Fruit fly (Drosophila melanogaster) whole organism, prepupa: ENCODE results near the gene Prosbeta2R2.
A peak's percentile ranks its signal among the peaks of the same experiment; 100 is the strongest.

Experiments
- CG10631 ChIP-seq: fragments of 200-800 bp; sonication (Bioruptor generic); optimal IDR thresholded peaks from 2 replicates; lab custom pipeline; 2016; ENCODE audit warnings: missing biosample characterization, missing genetic modification characterization
- CG10669 ChIP-seq: fragments of 200-800 bp; sonication (Bioruptor generic); optimal IDR thresholded peaks from 3 replicates; lab custom pipeline; 2018; ENCODE audit warnings: missing biosample characterization, mild to moderate bottlenecking, missing genetic modification characterization, moderate library complexity
- CG11294 ChIP-seq: fragments of 200-800 bp; sonication (Bioruptor generic); IDR thresholded peaks from 2 replicates; pipeline ENCODE4 v1.3.6; 2022; ENCODE audit warnings: missing biosample characterization, missing genetic modification characterization
- CG11762 ChIP-seq: fragments of 200-800 bp; sonication (Bioruptor generic); optimal IDR thresholded peaks from 3 replicates; lab custom pipeline; 2016; ENCODE audit warnings: missing biosample characterization, missing genetic modification characterization; ENCODE audit not compliant: insufficient read depth
- CG11902 ChIP-seq: fragments of 200-800 bp; sonication (Bioruptor generic); optimal IDR thresholded peaks from 3 replicates; lab custom pipeline; 2016; ENCODE audit warnings: missing biosample characterization, missing genetic modification characterization
- CG15336 ChIP-seq: fragments of 200-800 bp; sonication (Bioruptor generic); IDR thresholded peaks from 2 replicates; pipeline ENCODE4 v1.3.6; 2022; ENCODE audit warnings: missing biosample characterization, missing genetic modification characterization
- CG1621 ChIP-seq: fragments of 200-800 bp; sonication (Bioruptor generic); optimal IDR thresholded peaks from 3 replicates; lab custom pipeline; 2018; ENCODE audit warnings: missing biosample characterization, mild to moderate bottlenecking, missing genetic modification characterization
- CG16779 ChIP-seq: fragments of 200-800 bp; sonication (Bioruptor generic); optimal IDR thresholded peaks from 3 replicates; lab custom pipeline; 2017; ENCODE audit warnings: missing biosample characterization, mild to moderate bottlenecking, missing genetic modification characterization
- CG3032 ChIP-seq: fragments of 200-800 bp; optimal IDR thresholded peaks from 2 replicates; lab custom pipeline; 2019; ENCODE audit warnings: missing biosample characterization, mild to moderate bottlenecking, missing genetic modification characterization, moderate library complexity
- CG31627 ChIP-seq: fragments of 200-800 bp; sonication (Bioruptor generic); optimal IDR thresholded peaks from 3 replicates; lab custom pipeline; 2016; ENCODE audit warnings: missing biosample characterization, missing genetic modification characterization
- CG34406 ChIP-seq: fragments of 200-800 bp; sonication (Bioruptor generic); optimal IDR thresholded peaks from 3 replicates; lab custom pipeline; 2016; ENCODE audit warnings: missing biosample characterization, missing genetic modification characterization
- CG3919 ChIP-seq: fragments of 200-800 bp; sonication (Bioruptor generic); optimal IDR thresholded peaks from 3 replicates; lab custom pipeline; 2016; ENCODE audit warnings: missing biosample characterization, missing genetic modification characterization
- CG4318 ChIP-seq: fragments of 200-800 bp; sonication (Bioruptor generic); optimal IDR thresholded peaks from 3 replicates; lab custom pipeline; 2017; ENCODE audit warnings: missing biosample characterization, mild to moderate bottlenecking, missing genetic modification characterization
- CG6163 ChIP-seq: fragments of 200-800 bp; sonication (Bioruptor generic); IDR thresholded peaks from 3 replicates; pipeline ENCODE4 v1.3.6; 2022; ENCODE audit warnings: missing biosample characterization, missing genetic modification characterization
- CG6276 ChIP-seq: fragments of 200-800 bp; sonication (Bioruptor generic); optimal IDR thresholded peaks from 2 replicates; lab custom pipeline; 2017; ENCODE audit warnings: missing biosample characterization, mild to moderate bottlenecking, missing genetic modification characterization
- CG6792 ChIP-seq: fragments of 200-800 bp; sonication (Bioruptor generic); optimal IDR thresholded peaks from 3 replicates; lab custom pipeline; 2016; ENCODE audit warnings: missing biosample characterization, missing genetic modification characterization
- CG6854 ChIP-seq: fragments of 200-800 bp; sonication (Bioruptor generic); optimal IDR thresholded peaks from 2 replicates; lab custom pipeline; 2017; ENCODE audit warnings: missing biosample characterization, mild to moderate bottlenecking, missing genetic modification characterization
- CG7368 ChIP-seq: fragments of 200-800 bp; sonication (Bioruptor generic); optimal IDR thresholded peaks from 3 replicates; lab custom pipeline; 2016; ENCODE audit warnings: missing biosample characterization, missing genetic modification characterization
- CG8119 ChIP-seq: fragments of 200-800 bp; sonication (Bioruptor generic); IDR thresholded peaks from 3 replicates; pipeline ENCODE4 v1.3.6; 2022; ENCODE audit warnings: missing biosample characterization, missing genetic modification characterization
- CG8632 ChIP-seq: fragments of 200-800 bp; sonication (Bioruptor generic); optimal IDR thresholded peaks from 3 replicates; lab custom pipeline; 2016; ENCODE audit warnings: missing biosample characterization, missing genetic modification characterization
- Eip75B ChIP-seq: fragments of 200-800 bp; sonication (Bioruptor generic); optimal IDR thresholded peaks from 3 replicates; lab custom pipeline; 2016; ENCODE audit warnings: missing biosample characterization, missing genetic modification characterization
- Eip78C ChIP-seq: fragments of 200-800 bp; sonication (Bioruptor generic); peaks from one replicate; lab custom pipeline; 2016; ENCODE audit warnings: missing biosample characterization, missing genetic modification characterization
- Eip93F ChIP-seq: fragments of 200-800 bp; sonication (Bioruptor generic); optimal IDR thresholded peaks from 2 replicates; lab custom pipeline; 2016; ENCODE audit warnings: missing biosample characterization, mild to moderate bottlenecking, missing genetic modification characterization
- Ets96B ChIP-seq: fragments of 200-800 bp; optimal IDR thresholded peaks from 2 replicates; lab custom pipeline; 2019; ENCODE audit warnings: missing biosample characterization, mild to moderate bottlenecking, missing genetic modification characterization, moderate library complexity
- Hr38 ChIP-seq: sonication (Bioruptor generic); optimal IDR thresholded peaks from 2 replicates; lab custom pipeline; 2016; ENCODE audit warnings: missing biosample characterization, missing genetic modification characterization
- Hr39 ChIP-seq: fragments of 200-800 bp; sonication (Bioruptor generic); optimal IDR thresholded peaks from 2 replicates; lab custom pipeline; 2016; ENCODE audit warnings: missing biosample characterization, missing genetic modification characterization
- Hr4 ChIP-seq: fragments of 200-800 bp; sonication (Bioruptor generic); optimal IDR thresholded peaks from 3 replicates; lab custom pipeline; 2016; ENCODE audit warnings: missing biosample characterization, missing genetic modification characterization
- Lpt ChIP-seq: fragments of 200-800 bp; sonication (Bioruptor generic); optimal IDR thresholded peaks from 3 replicates; lab custom pipeline; 2016; ENCODE audit warnings: missing biosample characterization, missing genetic modification characterization
- Met ChIP-seq: fragments of 200-800 bp; sonication (Bioruptor generic); optimal IDR thresholded peaks from 3 replicates; lab custom pipeline; 2016; ENCODE audit warnings: missing biosample characterization, missing genetic modification characterization
- OdsH ChIP-seq: fragments of 200-800 bp; sonication (Bioruptor generic); optimal IDR thresholded peaks from 3 replicates; lab custom pipeline; 2016; ENCODE audit warnings: missing biosample characterization, missing genetic modification characterization
- Smox ChIP-seq: fragments of 200-800 bp; sonication (Bioruptor generic); optimal IDR thresholded peaks from 3 replicates; lab custom pipeline; 2016; ENCODE audit warnings: missing biosample characterization, missing genetic modification characterization
- Sox102F ChIP-seq: fragments of 200-800 bp; sonication (Bioruptor generic); optimal IDR thresholded peaks from 2 replicates; lab custom pipeline; 2016; ENCODE audit warnings: missing biosample characterization, mild to moderate bottlenecking, missing genetic modification characterization
- achi ChIP-seq: fragments of 200-800 bp; sonication (Bioruptor generic); optimal IDR thresholded peaks from 3 replicates; lab custom pipeline; 2016; ENCODE audit warnings: missing biosample characterization, missing genetic modification characterization
- acj6 ChIP-seq: fragments of 200-800 bp; sonication (Bioruptor generic); optimal IDR thresholded peaks from 3 replicates; lab custom pipeline; 2016; ENCODE audit warnings: missing biosample characterization, missing genetic modification characterization
- cyc ChIP-seq: fragments of 200-800 bp; sonication (Bioruptor generic); optimal IDR thresholded peaks from 3 replicates; lab custom pipeline; 2016; ENCODE audit warnings: missing biosample characterization, missing genetic modification characterization
- dsx ChIP-seq: fragments of 200-800 bp; optimal IDR thresholded peaks from 3 replicates; lab custom pipeline; 2019; ENCODE audit warnings: missing biosample characterization, mild to moderate bottlenecking, missing genetic modification characterization, moderate library complexity; ENCODE audit not compliant: poor library complexity, severe bottlenecking
- eg ChIP-seq: fragments of 200-800 bp; sonication (Bioruptor generic); IDR thresholded peaks from 3 replicates; pipeline ENCODE4 v1.3.6; 2022; ENCODE audit warnings: missing biosample characterization, missing genetic modification characterization
- esn ChIP-seq: fragments of 200-800 bp; sonication (Bioruptor generic); optimal IDR thresholded peaks from 2 replicates; lab custom pipeline; 2016; ENCODE audit warnings: missing biosample characterization, mild to moderate bottlenecking, missing genetic modification characterization, moderate library complexity
- fd59A ChIP-seq: fragments of 200-800 bp; sonication (Bioruptor generic); optimal IDR thresholded peaks from 2 replicates; lab custom pipeline; 2017; ENCODE audit warnings: missing biosample characterization, mild to moderate bottlenecking, missing genetic modification characterization, missing genetic modification reagents
- fd85E ChIP-seq: fragments of 200-800 bp; sonication (Bioruptor generic); optimal IDR thresholded peaks from 3 replicates; lab custom pipeline; 2016; ENCODE audit warnings: missing biosample characterization, missing genetic modification characterization
- fkh ChIP-seq: fragments of 200-800 bp; sonication (Bioruptor generic); optimal IDR thresholded peaks from 3 replicates; lab custom pipeline; 2017; ENCODE audit warnings: missing biosample characterization, mild to moderate bottlenecking, missing genetic modification characterization, moderate library complexity
- lz ChIP-seq: fragments of 200-800 bp; sonication (Bioruptor generic); optimal IDR thresholded peaks from 3 replicates; lab custom pipeline; 2016; ENCODE audit warnings: missing biosample characterization, missing genetic modification characterization
- net ChIP-seq: fragments of 200-800 bp; sonication (Bioruptor generic); optimal IDR thresholded peaks from 3 replicates; lab custom pipeline; 2016; ENCODE audit warnings: missing biosample characterization, missing genetic modification characterization
- pdm3 ChIP-seq: fragments of 200-800 bp; sonication (Bioruptor generic); optimal IDR thresholded peaks from 3 replicates; lab custom pipeline; 2016; ENCODE audit warnings: missing biosample characterization, missing genetic modification characterization
- salr ChIP-seq, 2 experiments: fragments of 200-800 bp; sonication (Bioruptor generic); optimal IDR thresholded peaks; 3 replicates each; lab custom pipeline; 2016 to 2018; ENCODE audit warnings: missing biosample characterization in 2 of 2, missing genetic modification characterization in 2 of 2, mild to moderate bottlenecking in 1 of 2
- ss ChIP-seq, 2 experiments: fragments of 200-800 bp; sonication (Bioruptor generic); optimal IDR thresholded peaks; 2 replicates in 1 of 2; 3 replicates in 1 of 2; lab custom pipeline; 2017 to 2018; ENCODE audit warnings: mild to moderate bottlenecking in 2 of 2, missing biosample characterization in 2 of 2, missing genetic modification characterization in 2 of 2, moderate library complexity in 1 of 2
- svp ChIP-seq: fragments of 200-800 bp; sonication (Bioruptor generic); peaks from one replicate; lab custom pipeline; 2016; ENCODE audit warnings: missing biosample characterization, missing genetic modification characterization
- vri ChIP-seq: fragments of 200-800 bp; sonication (Bioruptor generic); optimal IDR thresholded peaks from 3 replicates; lab custom pipeline; 2016; ENCODE audit warnings: missing biosample characterization, mild to moderate bottlenecking, missing genetic modification characterization

Prosbeta2R2 gene

dm6 chr3R:5216308-5216765, 3.0 kb downstream of the Prosbeta2R2 start:
- no peak for TF ChIP-seq Eip78C
- no peak for TF ChIP-seq CG11762
- no peak for TF ChIP-seq dsx
- TF ChIP-seq cyc (GFP tag; lab: Kevin White, UChicago) = no peak

dm6 chr3R:5215334-5216307, 3.7 kb downstream of the Prosbeta2R2 start:
- TF ChIP-seq OdsH (GFP tag; lab: Kevin White, UChicago) (peak; percentile 92), Eip93F (GFP tag; lab: Kevin White, UChicago) (peak; percentile 11), Lpt (GFP tag; lab: Kevin White, UChicago) (peak; percentile 84), vri (peak; percentile 88), salr (GFP tag; optimal IDR thresholded peaks at IDR 0.05; lab: Kevin White, UChicago) (peak; percentile 71 to 83), lz (peak; percentile 90), CG15336 (peak; percentile 91), CG10669 (GFP tag; lab: Kevin White, UChicago) (peak; percentile 87), CG34406 (GFP tag; lab: Kevin White, UChicago) (peak; percentile 87), CG6276 (GFP tag; lab: Kevin White, UChicago) (peak; percentile 82), CG11902 (GFP tag; lab: Kevin White, UChicago) (peak; percentile 82), pdm3 (GFP tag; lab: Kevin White, UChicago) (peak; percentile 93), fd85E (GFP tag; lab: Kevin White, UChicago) (peak; percentile 69), Eip75B (GFP tag; lab: Kevin White, UChicago) (peak; percentile 92), CG7368 (GFP tag; lab: Kevin White, UChicago) (peak; percentile 78), Hr4 (GFP tag; lab: Kevin White, UChicago) (peak; percentile 83), CG3032 (tag; lab: Kevin White, UChicago) (peak; percentile 90), CG11294 (GFP tag; lab: Robert Waterston, UW) (peak; percentile 44; the same call in 1 of the 2 replicates), CG10631 (peak; percentile 89), Met (GFP tag; lab: Kevin White, UChicago) (peak; percentile 93), ss (GFP tag; optimal IDR thresholded peaks at IDR 0.05; lab: Kevin White, UChicago) (peak; percentile 85 to 90), CG1621 (tag; lab: Kevin White, UChicago) (peak; percentile 86), CG4318 (GFP tag; lab: Kevin White, UChicago) (peak; percentile 74), Smox (GFP tag; lab: Kevin White, UChicago) (peak; percentile 91), acj6 (GFP tag; lab: Kevin White, UChicago) (peak; percentile 92), svp (GFP tag; lab: Kevin White, UChicago) (peak; percentile 92), net (GFP tag; lab: Kevin White, UChicago) (peak; percentile 92), eg (peak; percentile 86), fd59A (peak; percentile 86), cyc (GFP tag; lab: Kevin White, UChicago) (peak; percentile 91), CG31627 (peak; percentile 92), CG8119 (GFP tag; lab: Robert Waterston, UW) (peak; percentile 78), CG8632 (peak; percentile 87), CG6163 (GFP tag; lab: Robert Waterston, UW) (peak; percentile 92), esn (GFP tag; lab: Kevin White, UChicago) (peak; percentile 94), fkh (GFP tag; lab: Kevin White, UChicago) (peak; percentile 100), achi (peak; percentile 89), Hr38 (GFP tag; lab: Kevin White, UChicago) (peak; percentile 82), CG16779 (tag; lab: Kevin White, UChicago) (peak; percentile 83), CG6854 (GFP tag; lab: Kevin White, UChicago) (peak; percentile 72), CG6792 (GFP tag; lab: Kevin White, UChicago) (peak; percentile 91), Hr39 (GFP tag; lab: Kevin White, UChicago) (peak; percentile 92), Sox102F (GFP tag; lab: Kevin White, UChicago) (peak; percentile 94), Ets96B (peak; percentile 90), CG3919 (GFP tag; lab: Kevin White, UChicago) (peak; percentile 91)
